Fruit fly (Drosophila melanogaster) whole organism, embryonic: ENCODE data around the gene CG9184.

Source experiments
- Bdp1 ChIP-seq: fragments of 200-800 bp; sonication (Bioruptor generic); optimal IDR thresholded peaks from 3 replicates; lab custom pipeline; 2016; ENCODE audit warnings: missing biosample characterization, missing genetic modification characterization
- CG10209 ChIP-seq: fragments of 200-800 bp; sonication (Bioruptor generic); optimal IDR thresholded peaks from 3 replicates; lab custom pipeline; 2017; ENCODE audit warnings: missing biosample characterization, mild to moderate bottlenecking, missing genetic modification characterization, missing genetic modification reagents
- CG10321 ChIP-seq: fragments of 200-800 bp; sonication (Bioruptor generic); IDR thresholded peaks from 2 replicates; pipeline ENCODE4 v1.3.6; 2022; ENCODE audit warnings: missing biosample characterization, missing genetic modification characterization
- CG13424 ChIP-seq: fragments of 200-800 bp; sonication (Bioruptor generic); optimal IDR thresholded peaks from 2 replicates; lab custom pipeline; 2019; ENCODE audit warnings: missing biosample characterization, mild to moderate bottlenecking, missing genetic modification characterization, moderate library complexity
- CG15696 ChIP-seq: fragments of 200-800 bp; sonication (Bioruptor generic); optimal IDR thresholded peaks from 2 replicates; lab custom pipeline; 2019; ENCODE audit warnings: missing biosample characterization, mild to moderate bottlenecking, missing genetic modification characterization, moderate library complexity
- CG17328 ChIP-seq: fragments of 200-800 bp; sonication (Bioruptor generic); IDR thresholded peaks from 2 replicates; pipeline ENCODE4 v1.3.6; 2022; ENCODE audit warnings: missing biosample characterization, missing genetic modification characterization
- CG17385 ChIP-seq: fragments of 200-800 bp; sonication (Bioruptor generic); optimal IDR thresholded peaks from 3 replicates; lab custom pipeline; 2018; ENCODE audit warnings: missing biosample characterization, mild to moderate bottlenecking, missing genetic modification characterization
- CG17568 ChIP-seq: fragments of 200-800 bp; sonication (Bioruptor generic); optimal IDR thresholded peaks from 2 replicates; lab custom pipeline; 2018; ENCODE audit warnings: missing biosample characterization, mild to moderate bottlenecking, missing genetic modification characterization, moderate library complexity
- CG2129 ChIP-seq: fragments of 200-800 bp; sonication (Bioruptor generic); IDR thresholded peaks from 2 replicates; pipeline ENCODE4 v1.3.6; 2022; ENCODE audit warnings: missing biosample characterization, missing genetic modification characterization; ENCODE audit not compliant: partially characterized antibody
- CG2875 ChIP-seq: fragments of 200-800 bp; sonication (Bioruptor generic); optimal IDR thresholded peaks from 2 replicates; lab custom pipeline; 2017; ENCODE audit warnings: missing biosample characterization, mild to moderate bottlenecking, missing genetic modification characterization, missing genetic modification reagents
- CG31388 ChIP-seq: fragments of 200-800 bp; sonication (Bioruptor generic); optimal IDR thresholded peaks from 2 replicates; lab custom pipeline; 2016; ENCODE audit warnings: missing biosample characterization, missing genetic modification characterization
- CG34376 ChIP-seq: fragments of 200-800 bp; sonication (Bioruptor generic); optimal IDR thresholded peaks from 2 replicates; lab custom pipeline; 2018; ENCODE audit warnings: missing biosample characterization, mild to moderate bottlenecking, missing genetic modification characterization
- CG3838 ChIP-seq: fragments of 200-800 bp; sonication (Bioruptor generic); optimal IDR thresholded peaks from 3 replicates; lab custom pipeline; 2016; ENCODE audit warnings: missing biosample characterization, missing genetic modification characterization
- CG6813 ChIP-seq: fragments of 200-800 bp; sonication (Bioruptor generic); optimal IDR thresholded peaks from 2 replicates; lab custom pipeline; 2017; ENCODE audit warnings: missing biosample characterization, missing genetic modification characterization, mild to moderate bottlenecking, moderate library complexity, missing genetic modification reagents
- CG7556 ChIP-seq: fragments of 200-800 bp; sonication (Bioruptor generic); optimal IDR thresholded peaks from 2 replicates; lab custom pipeline; 2017; ENCODE audit warnings: missing biosample characterization, mild to moderate bottlenecking, missing genetic modification characterization
- CG7839 ChIP-seq: fragments of 200-800 bp; sonication (Bioruptor generic); optimal IDR thresholded peaks from 3 replicates; lab custom pipeline; 2018; ENCODE audit warnings: missing biosample characterization, mild to moderate bottlenecking, missing genetic modification characterization, moderate library complexity
- CG7928 ChIP-seq: fragments of 200-800 bp; sonication (Bioruptor generic); optimal IDR thresholded peaks from 2 replicates; lab custom pipeline; 2017; ENCODE audit warnings: missing biosample characterization, mild to moderate bottlenecking, missing genetic modification characterization
- CG7963 ChIP-seq: fragments of 200-800 bp; sonication (Bioruptor generic); IDR thresholded peaks from 3 replicates; pipeline ENCODE4 v1.3.6; 2022; ENCODE audit warnings: missing biosample characterization, missing genetic modification characterization; ENCODE audit not compliant: partially characterized antibody
- CG8089 ChIP-seq: fragments of 200-800 bp; sonication (Bioruptor generic); optimal IDR thresholded peaks from 3 replicates; lab custom pipeline; 2016; ENCODE audit warnings: missing biosample characterization, missing genetic modification characterization
- CG8388 ChIP-seq: fragments of 200-800 bp; sonication (Bioruptor generic); optimal IDR thresholded peaks from 2 replicates; lab custom pipeline; 2019; ENCODE audit warnings: missing biosample characterization, mild to moderate bottlenecking, missing genetic modification characterization, moderate library complexity
- CG8944 ChIP-seq: fragments of 200-800 bp; sonication (Bioruptor generic); optimal IDR thresholded peaks from 3 replicates; lab custom pipeline; 2016; ENCODE audit warnings: missing biosample characterization, missing genetic modification characterization
- HLH54F ChIP-seq: fragments of 200-800 bp; sonication (Bioruptor generic); optimal IDR thresholded peaks from 3 replicates; lab custom pipeline; 2016; ENCODE audit warnings: missing biosample characterization, missing genetic modification characterization
- Hand ChIP-seq: fragments of 200-800 bp; sonication (Bioruptor generic); optimal IDR thresholded peaks from 2 replicates; lab custom pipeline; 2017; ENCODE audit warnings: mild to moderate bottlenecking, missing biosample characterization, missing genetic modification reagents, missing genetic modification characterization
- Hey ChIP-seq: fragments of 200-800 bp; sonication (Bioruptor generic); optimal IDR thresholded peaks from 3 replicates; lab custom pipeline; 2018; ENCODE audit warnings: missing biosample characterization, mild to moderate bottlenecking, missing genetic modification characterization
- MESR4 ChIP-seq: fragments of 200-800 bp; sonication (Bioruptor generic); optimal IDR thresholded peaks from 2 replicates; lab custom pipeline; 2018; ENCODE audit warnings: missing biosample characterization, mild to moderate bottlenecking, missing genetic modification characterization, moderate library complexity
- Pdp1 ChIP-seq, 2 experiments: fragments of 200-800 bp; sonication (Bioruptor generic); optimal IDR thresholded peaks; 3 replicates each; lab custom pipeline; 2016; ENCODE audit warnings: missing biosample characterization in 2 of 2, missing genetic modification characterization in 2 of 2, mild to moderate bottlenecking in 1 of 2, moderate library complexity in 1 of 2
- Rfx ChIP-seq: fragments of 200-800 bp; sonication (Bioruptor generic); IDR thresholded peaks from 2 replicates; pipeline ENCODE4 v1.3.6; 2022; ENCODE audit warnings: missing biosample characterization, missing genetic modification characterization
- Spps ChIP-seq: fragments of 200-800 bp; sonication (Bioruptor generic); optimal IDR thresholded peaks from 2 replicates; lab custom pipeline; 2018; ENCODE audit warnings: missing biosample characterization, mild to moderate bottlenecking, missing genetic modification characterization
- Taf1 ChIP-seq: fragments of 200-800 bp; sonication (Bioruptor generic); IDR thresholded peaks from 2 replicates; pipeline ENCODE4 v1.3.6; 2022; ENCODE audit warnings: missing biosample characterization, missing genetic modification characterization
- amos ChIP-seq: fragments of 200-800 bp; sonication (Bioruptor generic); IDR thresholded peaks from 2 replicates; pipeline ENCODE4 v1.3.6; 2022; ENCODE audit warnings: missing biosample characterization, missing genetic modification characterization; ENCODE audit not compliant: partially characterized antibody
- az2 ChIP-seq: fragments of 200-800 bp; sonication (Bioruptor generic); optimal IDR thresholded peaks from 3 replicates; lab custom pipeline; 2016; ENCODE audit warnings: missing biosample characterization, missing genetic modification characterization
- chm ChIP-seq: fragments of 200-800 bp; sonication (Bioruptor generic); IDR thresholded peaks from 2 replicates; pipeline ENCODE4 v1.3.6; 2022; ENCODE audit warnings: missing biosample characterization, missing genetic modification characterization
- da ChIP-seq: fragments of 200-800 bp; sonication (Bioruptor generic); optimal IDR thresholded peaks from 2 replicates; lab custom pipeline; 2016; ENCODE audit warnings: missing biosample characterization, missing genetic modification characterization
- gce ChIP-seq: fragments of 200-800 bp; sonication (Bioruptor generic); IDR thresholded peaks from 3 replicates; pipeline ENCODE4 v1.3.6; 2022; ENCODE audit warnings: missing biosample characterization, missing genetic modification characterization
- grn ChIP-seq: fragments of 200-800 bp; sonication (Bioruptor generic); optimal IDR thresholded peaks from 3 replicates; lab custom pipeline; 2017; ENCODE audit warnings: missing biosample characterization, missing genetic modification characterization
- hbn ChIP-seq: fragments of 200-800 bp; sonication (Bioruptor generic); IDR thresholded peaks from 2 replicates; pipeline ENCODE4 v1.3.6; 2022; ENCODE audit warnings: missing biosample characterization, missing genetic modification characterization; ENCODE audit not compliant: partially characterized antibody
- klu ChIP-seq: fragments of 200-800 bp; sonication (Bioruptor generic); IDR thresholded peaks from 2 replicates; pipeline ENCODE4 v1.3.6; 2022; ENCODE audit warnings: missing biosample characterization, missing genetic modification characterization
- kni ChIP-seq: fragments of 200-800 bp; sonication (Bioruptor generic); optimal IDR thresholded peaks from 3 replicates; lab custom pipeline; 2017; ENCODE audit warnings: mild to moderate bottlenecking, missing biosample characterization, missing genetic modification reagents, missing genetic modification characterization
- lab ChIP-seq: fragments of 200-800 bp; sonication (Bioruptor generic); optimal IDR thresholded peaks from 3 replicates; lab custom pipeline; 2017; ENCODE audit warnings: missing biosample characterization, missing genetic modification characterization, mild to moderate bottlenecking, moderate library complexity, missing genetic modification reagents
- mam ChIP-seq: fragments of 200-800 bp; sonication (Bioruptor generic); optimal IDR thresholded peaks from 3 replicates; lab custom pipeline; 2016; ENCODE audit warnings: missing biosample characterization, missing genetic modification characterization
- org-1 ChIP-seq: fragments of 200-800 bp; sonication (Bioruptor generic); optimal IDR thresholded peaks from 2 replicates; lab custom pipeline; 2017; ENCODE audit warnings: missing biosample characterization, missing genetic modification characterization
- pho ChIP-seq: fragments of 200-800 bp; sonication (Bioruptor generic); optimal IDR thresholded peaks from 2 replicates; lab custom pipeline; 2016; ENCODE audit warnings: missing biosample characterization, missing genetic modification characterization
- phol ChIP-seq: fragments of 200-800 bp; sonication (Bioruptor generic); optimal IDR thresholded peaks from 3 replicates; lab custom pipeline; 2018; ENCODE audit warnings: missing biosample characterization, mild to moderate bottlenecking, missing genetic modification characterization, moderate library complexity
- ro ChIP-seq: fragments of 200-800 bp; sonication (Bioruptor generic); IDR thresholded peaks from 2 replicates; pipeline ENCODE4 v1.3.6; 2022; ENCODE audit warnings: missing biosample characterization, missing genetic modification characterization
- seq ChIP-seq: fragments of 200-800 bp; sonication (Bioruptor generic); IDR thresholded peaks from 2 replicates; pipeline ENCODE4 v1.3.6; 2022; ENCODE audit warnings: missing biosample characterization, missing genetic modification characterization
- sima ChIP-seq: fragments of 200-800 bp; sonication (Bioruptor generic); optimal IDR thresholded peaks from 2 replicates; lab custom pipeline; 2016; ENCODE audit warnings: missing biosample characterization, missing genetic modification characterization
- slou ChIP-seq: fragments of 200-800 bp; sonication (Bioruptor generic); optimal IDR thresholded peaks from 3 replicates; lab custom pipeline; 2016; ENCODE audit warnings: missing biosample characterization, missing genetic modification characterization
- toy ChIP-seq: fragments of 200-800 bp; sonication (Bioruptor generic); IDR thresholded peaks from 2 replicates; pipeline ENCODE4 v1.3.6; 2022; ENCODE audit warnings: missing biosample characterization, missing genetic modification characterization

CG9184 gene

DNA sequence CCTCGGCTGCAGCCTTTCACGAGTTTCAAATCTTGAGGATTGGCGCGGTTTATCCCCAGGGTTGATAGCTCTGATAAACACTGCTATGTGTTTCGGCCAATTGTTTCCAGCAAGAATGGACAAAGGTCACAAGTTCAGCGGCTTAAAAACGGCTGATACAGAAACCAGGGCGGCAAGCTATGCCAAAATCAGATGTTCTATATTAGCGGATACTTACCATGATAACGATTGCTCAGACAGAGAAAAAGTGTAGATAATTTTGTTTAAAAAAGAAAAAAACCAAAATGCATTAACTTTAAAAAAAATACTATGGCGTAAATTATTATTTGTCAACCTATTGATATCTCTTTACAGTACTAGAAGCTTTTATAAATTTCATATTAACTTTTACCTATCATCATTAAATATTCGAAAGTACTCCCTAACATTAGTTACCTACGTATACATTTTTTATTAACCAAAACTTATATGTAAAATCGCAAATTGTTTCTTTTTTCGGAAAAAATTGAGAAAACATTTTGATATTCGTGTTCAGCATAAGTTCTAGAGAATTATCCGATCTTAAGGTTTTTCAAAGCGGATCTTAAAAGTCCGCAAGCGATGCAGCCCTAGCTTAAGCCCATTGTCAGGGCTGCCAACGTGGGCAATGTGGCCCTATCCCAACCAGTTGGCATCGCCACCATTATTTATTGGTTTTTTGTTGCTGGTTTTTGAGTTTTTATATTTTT lies 9.4 kb downstream of the CG9184 start, which contains the start of the genes sturkopf and Herc4 (continued):
- TF ChIP-seq sima (GFP tag; lab: Kevin White, UChicago), result peak; percentile 8
- peak; percentile 10; the same call in 1 of the 2 replicates for TF ChIP-seq Taf1 (GFP tag; lab: Robert Waterston, UW)
- TF ChIP-seq CG7839 (tag; lab: Kevin White, UChicago), result peak; percentile 77
- TF ChIP-seq kni, result no peak
- no peak for TF ChIP-seq Spps
- TF ChIP-seq CG17385, result peak; percentile 68
- peak; percentile 73 for TF ChIP-seq CG8944
- TF ChIP-seq CG10321 (GFP tag; lab: Robert Waterston, UW), result no peak
- TF ChIP-seq CG2129 (GFP tag; lab: Robert Waterston, UW), result no peak
- TF ChIP-seq CG8388 (GFP tag; lab: Kevin White, UChicago), result peak; percentile 66
- no peak for TF ChIP-seq CG31388
- TF ChIP-seq CG17328, result peak; percentile 51; the same call in 1 of the 2 replicates
- no peak for TF ChIP-seq CG6813 (GFP tag; lab: Kevin White, UChicago)
- peak; percentile 24 for TF ChIP-seq CG15696
- TF ChIP-seq Bdp1 (GFP tag; lab: Kevin White, UChicago), result peak; percentile 51
- TF ChIP-seq HLH54F (GFP tag; lab: Kevin White, UChicago), result peak; percentile 81
- TF ChIP-seq CG2875 (GFP tag; lab: Kevin White, UChicago), result no peak
- peak; percentile 7 for TF ChIP-seq CG34376 (GFP tag; lab: Kevin White, UChicago)
- peak; percentile 89 for TF ChIP-seq pho (GFP tag; lab: Kevin White, UChicago)
- peak; percentile 80 for TF ChIP-seq CG13424 (tag; lab: Kevin White, UChicago)
- TF ChIP-seq CG8089 (GFP tag; lab: Kevin White, UChicago), result peak; percentile 39
- TF ChIP-seq phol (tag; lab: Kevin White, UChicago), result peak; percentile 69
- no peak for TF ChIP-seq gce (GFP tag; lab: Robert Waterston, UW)
- no peak for TF ChIP-seq CG17568 (GFP tag; lab: Kevin White, UChicago)
- no peak for TF ChIP-seq lab (GFP tag; lab: Kevin White, UChicago)
- TF ChIP-seq az2 (GFP tag; lab: Kevin White, UChicago), result peak; percentile 76
- TF ChIP-seq Rfx (GFP tag; lab: Robert Waterston, UW), result peak; percentile 83
- TF ChIP-seq ro (GFP tag; lab: Robert Waterston, UW), result peak; percentile 7; the same call in 1 of the 2 replicates
- TF ChIP-seq org-1, result peak; percentile 67
- peak; percentile 47 for TF ChIP-seq da (GFP tag; lab: Kevin White, UChicago)
- TF ChIP-seq Hey (tag; lab: Kevin White, UChicago), result no peak
- peak; percentile 95 for TF ChIP-seq CG7928
- no peak for TF ChIP-seq hbn (GFP tag; lab: Robert Waterston, UW)
- peak; percentile 96 for TF ChIP-seq mam (GFP tag; lab: Kevin White, UChicago)
- peak; percentile 9 for TF ChIP-seq Hand (GFP tag; lab: Kevin White, UChicago)
- TF ChIP-seq amos (GFP tag; lab: Robert Waterston, UW), result no peak
- peak; percentile 44 for TF ChIP-seq slou (GFP tag; lab: Kevin White, UChicago)
- TF ChIP-seq Pdp1 (GFP tag; optimal IDR thresholded peaks at IDR 0.05; lab: Kevin White, UChicago), result peak; percentile 60 to 87
- TF ChIP-seq toy (GFP tag; lab: Robert Waterston, UW), result peak; percentile 18; the same call in 1 of the 2 replicates
- TF ChIP-seq CG7556 (GFP tag; lab: Kevin White, UChicago), result peak; percentile 92
- TF ChIP-seq seq, result no peak
- peak; percentile 66 for TF ChIP-seq CG10209 (GFP tag; lab: Kevin White, UChicago)
- TF ChIP-seq CG3838 (GFP tag; lab: Kevin White, UChicago), result peak; percentile 50
- TF ChIP-seq klu, result peak; percentile 71
- peak; percentile 41 for TF ChIP-seq MESR4 (GFP tag; lab: Kevin White, UChicago)
- peak; percentile 38 for TF ChIP-seq grn (GFP tag; lab: Kevin White, UChicago)
- 0 out of 2 replicates have a peak, but pooled peaks have one; percentile 9 for TF ChIP-seq chm
- no peak for TF ChIP-seq CG7963
